Fruit fly (Drosophila melanogaster): Measurements from ENCODE around the gene CG43092.

The CG43092 gene

DNA sequence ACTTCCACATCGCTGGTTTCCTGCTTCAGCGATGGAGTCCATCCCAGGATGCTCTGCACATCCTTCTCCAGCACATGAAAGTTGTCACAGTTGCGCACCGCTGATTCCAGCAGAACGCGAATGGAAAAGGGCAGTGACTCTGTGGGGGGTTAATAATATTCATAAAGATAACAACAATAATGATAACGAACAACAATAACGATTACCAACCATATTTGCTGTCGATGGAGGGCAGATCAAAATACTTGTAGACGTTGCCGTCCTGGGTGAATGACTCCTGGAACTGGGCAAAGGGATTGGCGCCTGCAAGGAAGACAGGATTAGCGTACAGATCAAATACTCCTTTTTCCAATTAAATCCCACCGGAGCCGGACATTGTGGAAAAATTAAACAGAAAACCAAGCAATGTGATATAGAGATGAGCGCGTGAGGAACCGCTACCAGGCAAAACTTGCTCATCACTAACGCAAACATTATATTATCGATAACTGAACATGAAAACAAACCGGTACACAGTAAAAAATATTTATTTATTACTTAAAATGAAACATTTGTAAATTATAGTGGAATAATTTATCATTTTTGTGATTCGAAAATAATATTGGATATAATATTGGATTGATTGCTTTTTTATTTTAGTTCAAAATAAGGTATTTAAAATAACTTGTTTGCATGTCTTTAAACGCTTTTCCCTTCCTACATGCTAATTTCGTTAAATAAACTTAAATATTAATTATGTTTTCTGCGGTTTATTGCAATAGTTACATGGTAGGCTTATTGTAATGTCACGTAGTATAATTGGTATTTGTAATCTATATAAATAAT, 45.1 kb downstream of the CG43092 start, which contains the start of gene Irp-1A (continued):
- TF ChIP-seq dm (GFP tag; optimal IDR thresholded peaks at IDR 0.05) (peak; percentile 35), CG18262 (tag; optimal IDR thresholded peaks at IDR 0.05) (peak; percentile 85), Ets65A (GFP tag) (no peak), H2.0 (GFP tag; IDR thresholded peaks at IDR 0.05) (peak; percentile 67), B-H1 (GFP tag; IDR thresholded peaks at IDR 0.05) (peak; percentile 43; the same call in 1 of the 3 replicates), lmd (GFP tag; IDR thresholded peaks at IDR 0.05) (peak; percentile 72), CG17912 (GFP tag; optimal IDR thresholded peaks at IDR 0.05) (no peak), Gsc (GFP tag; IDR thresholded peaks at IDR 0.05) (no peak), CG30403 (GFP tag; optimal IDR thresholded peaks at IDR 0.05) (peak; percentile 79), eyg (GFP tag; optimal IDR thresholded peaks at IDR 0.05) (no peak), CG11560 (tag; IDR thresholded peaks at IDR 0.05) (no peak), Six4 (GFP tag; optimal IDR thresholded peaks at IDR 0.05) (peak; percentile 71), CoRest (tag; optimal IDR thresholded peaks at IDR 0.05) (peak; percentile 83), bcd (GFP tag; optimal IDR thresholded peaks at IDR 0.05) (peak; percentile 55), emc (GFP tag; optimal IDR thresholded peaks at IDR 0.05) (no peak), CG14710 (tag; optimal IDR thresholded peaks at IDR 0.05) (peak; percentile 81), Optix (GFP tag; IDR thresholded peaks at IDR 0.05) (no peak), CG10267 (tag; optimal IDR thresholded peaks at IDR 0.05) (peak; percentile 81), Pdp1 (GFP tag; optimal IDR thresholded peaks at IDR 0.05) (peak in 1 of 2 experiments; percentile 54), croc (GFP tag; conservative IDR thresholded peaks at IDR 0.05) (0 out of 3 replicates have a peak, but pooled peaks have one; percentile 39), HLHmδ (GFP tag; optimal IDR thresholded peaks at IDR 0.05) (no peak), CG32767 (GFP tag; IDR thresholded peaks at IDR 0.05) (peak; percentile 43), sens-2 (GFP tag; IDR thresholded peaks at IDR 0.05) (no peak), CG9727 (GFP tag; optimal IDR thresholded peaks at IDR 0.05) (peak; percentile 78), CG2889 (GFP tag; IDR thresholded peaks at IDR 0.05) (no peak), insv (GFP tag; optimal IDR thresholded peaks at IDR 0.05) (peak in 1 of 2 experiments; percentile 6), Side (GFP tag; optimal IDR thresholded peaks at IDR 0.05) (no peak), CG4328 (GFP tag; optimal IDR thresholded peaks at IDR 0.05) (peak; percentile 51), CG13123 (GFP tag; optimal IDR thresholded peaks at IDR 0.05) (peak; percentile 41), Atf3 (GFP tag; optimal IDR thresholded peaks at IDR 0.05) (no peak), Camta (GFP tag; optimal IDR thresholded peaks at IDR 0.05) (peak; percentile 22), CG2678 (tag; optimal IDR thresholded peaks at IDR 0.05) (peak; percentile 87), Dip3 (GFP tag; optimal IDR thresholded peaks at IDR 0.05) (no peak), unpg (GFP tag; optimal IDR thresholded peaks at IDR 0.05) (peak; percentile 85), CG1647 (GFP tag; optimal IDR thresholded peaks at IDR 0.05) (peak; percentile 10), stwl (tag; optimal IDR thresholded peaks at IDR 0.05) (peak; percentile 34), sr (GFP tag; IDR thresholded peaks at IDR 0.05) (no peak), Sry-β (GFP tag; optimal IDR thresholded peaks at IDR 0.05) (peak; percentile 56), CG3065 (GFP tag; optimal IDR thresholded peaks at IDR 0.05) (peak; percentile 65), ERR (GFP tag; optimal IDR thresholded peaks at IDR 0.05) (no peak), CG2875 (GFP tag; optimal IDR thresholded peaks at IDR 0.05) (peak; percentile 44), gcm (GFP tag; optimal IDR thresholded peaks at IDR 0.05) (peak; percentile 84), shn (GFP tag; optimal IDR thresholded peaks at IDR 0.05) (no peak), dan (GFP tag; IDR thresholded peaks at IDR 0.05) (no peak), twi (tag; optimal IDR thresholded peaks at IDR 0.05) (peak; percentile 44), CG30431 (GFP tag; optimal IDR thresholded peaks at IDR 0.05) (no peak), mam (GFP tag; optimal IDR thresholded peaks at IDR 0.05) (peak; percentile 58), Nf-YA (GFP tag; IDR thresholded peaks at IDR 0.05) (peak; percentile 15; the same call in 1 of the 2 replicates), CG8281 (tag; optimal IDR thresholded peaks at IDR 0.05) (no peak), CG4360 (GFP tag; IDR thresholded peaks at IDR 0.05) (peak; percentile 5; the same call in 1 of the 2 replicates)

Measured in whole organism, embryonic.